Fruit fly (Drosophila melanogaster) S2 (cell line): ENCODE data around the gene CG6333.

Source experiments
- CG8478 ChIP-seq: fragments of >200 bp; optimal IDR thresholded peaks from 2 replicates; lab custom pipeline; 2018
- CTCF ChIP-seq, 2 experiments: fragments of >200 bp; optimal IDR thresholded peaks; 2 replicates each; lab custom pipeline; 2018

Gene CG6333

DNA sequence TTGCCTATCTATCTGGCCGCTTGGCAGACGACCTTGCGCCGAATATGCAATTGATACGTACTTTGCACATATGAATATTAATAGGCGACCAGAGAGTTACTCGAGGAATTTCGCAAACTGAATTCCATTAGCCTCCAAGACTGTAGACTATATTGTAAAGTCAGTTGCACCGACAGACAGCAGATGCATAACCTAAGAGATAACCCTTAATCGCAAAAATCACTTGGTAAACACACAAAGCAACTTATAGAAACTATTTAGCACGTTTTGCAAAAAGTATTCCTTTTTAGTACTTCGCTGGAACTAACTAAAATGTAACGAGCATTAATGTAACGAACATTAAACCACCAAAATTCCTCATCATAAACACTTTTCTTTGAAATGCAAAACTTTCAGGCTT, at the start of gene CG6333:
Gene CG6333, minus strand, starts transcription at position 101 of the 400 bp plus-strand sequence.
- TF ChIP-seq CTCF (optimal IDR thresholded peaks at IDR 0.05; lab: Kevin White, UChicago) = no peak
- no peak for TF ChIP-seq CG8478 (lab: Kevin White, UChicago)

DNA sequence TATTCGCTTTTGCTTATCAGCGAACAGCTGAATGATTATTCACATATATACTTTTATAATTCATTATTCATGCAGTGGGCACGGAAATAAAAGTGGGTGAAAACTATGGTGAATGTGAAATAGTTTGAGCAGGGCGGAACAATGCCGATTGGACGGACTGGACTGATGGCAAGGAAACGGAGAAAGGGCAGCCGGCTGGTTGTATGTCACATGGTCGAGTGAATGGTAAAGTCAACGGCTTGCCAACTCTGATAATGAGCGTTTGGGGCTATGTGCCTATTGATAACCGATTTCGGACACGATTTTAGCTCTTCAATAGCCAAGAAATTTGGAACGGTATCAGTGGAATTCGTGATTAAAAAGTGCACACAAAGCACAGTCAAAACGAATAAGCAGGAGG, 49.7 kb upstream of the CG6333 start:
- no peak for TF ChIP-seq CG8478 (lab: Kevin White, UChicago)
- TF ChIP-seq CTCF (optimal IDR thresholded peaks at IDR 0.05; lab: Kevin White, UChicago) = no peak

dm6 chr3L:17534396-17534795, 48.4 kb upstream of the CG6333 start:
- TF ChIP-seq CG8478 (lab: Kevin White, UChicago) (no peak), CTCF (optimal IDR thresholded peaks at IDR 0.05; lab: Kevin White, UChicago) (no peak)

DNA sequence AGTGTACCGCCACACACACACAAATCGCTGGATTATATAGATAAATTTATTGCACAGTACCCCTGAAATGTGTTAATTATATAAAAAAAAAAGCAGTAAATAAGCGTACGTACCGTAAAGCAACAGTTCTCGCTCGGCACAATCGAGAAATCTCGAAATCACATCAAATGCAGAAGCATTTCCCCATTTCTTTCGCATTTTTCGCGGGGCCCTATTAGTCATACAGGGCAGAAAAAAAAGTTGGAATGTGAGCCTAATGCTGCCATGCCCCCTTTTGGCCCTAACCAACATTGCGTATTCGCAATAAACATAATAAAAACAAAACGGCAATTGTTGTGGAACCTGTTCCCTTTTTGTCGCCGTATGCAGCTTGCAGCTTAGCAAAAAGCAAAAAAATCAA, 47.7 kb upstream of the CG6333 start:
- TF ChIP-seq CTCF (optimal IDR thresholded peaks at IDR 0.05; lab: Kevin White, UChicago) (no peak), CG8478 (lab: Kevin White, UChicago) (no peak)

- TF ChIP-seq CG8478 (lab: Kevin White, UChicago) (no peak), CTCF (optimal IDR thresholded peaks at IDR 0.05; lab: Kevin White, UChicago) (no peak)
Observed at dm6 chr3L:17532898-17533700, 47.1 kb upstream of the CG6333 start.

dm6 chr3L:17532197-17532596, 46.2 kb upstream of the CG6333 start:
- no peak for TF ChIP-seq CTCF (optimal IDR thresholded peaks at IDR 0.05; lab: Kevin White, UChicago)
- TF ChIP-seq CG8478 (lab: Kevin White, UChicago) = no peak

DNA sequence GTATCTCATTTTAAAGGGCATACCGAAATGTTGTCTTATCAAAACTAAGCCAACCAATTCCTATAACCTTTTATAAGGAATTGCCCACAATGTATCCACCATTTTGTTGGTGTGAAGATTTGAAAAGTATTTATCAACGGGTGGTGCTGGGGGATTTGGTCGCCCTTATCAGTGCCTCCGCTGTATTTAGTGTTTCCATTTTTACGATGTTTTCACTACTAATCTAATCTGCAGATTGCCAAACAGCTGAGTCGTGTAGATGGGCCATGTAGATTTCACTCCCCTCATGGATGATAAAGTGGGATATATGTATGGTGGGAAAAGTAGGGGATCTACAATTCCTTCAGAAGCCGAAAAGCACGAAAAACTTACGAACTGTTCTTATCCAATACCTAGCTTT, 45.4 kb upstream of the CG6333 start:
- TF ChIP-seq CTCF (optimal IDR thresholded peaks at IDR 0.05; lab: Kevin White, UChicago) (no peak), CG8478 (lab: Kevin White, UChicago) (no peak)

DNA sequence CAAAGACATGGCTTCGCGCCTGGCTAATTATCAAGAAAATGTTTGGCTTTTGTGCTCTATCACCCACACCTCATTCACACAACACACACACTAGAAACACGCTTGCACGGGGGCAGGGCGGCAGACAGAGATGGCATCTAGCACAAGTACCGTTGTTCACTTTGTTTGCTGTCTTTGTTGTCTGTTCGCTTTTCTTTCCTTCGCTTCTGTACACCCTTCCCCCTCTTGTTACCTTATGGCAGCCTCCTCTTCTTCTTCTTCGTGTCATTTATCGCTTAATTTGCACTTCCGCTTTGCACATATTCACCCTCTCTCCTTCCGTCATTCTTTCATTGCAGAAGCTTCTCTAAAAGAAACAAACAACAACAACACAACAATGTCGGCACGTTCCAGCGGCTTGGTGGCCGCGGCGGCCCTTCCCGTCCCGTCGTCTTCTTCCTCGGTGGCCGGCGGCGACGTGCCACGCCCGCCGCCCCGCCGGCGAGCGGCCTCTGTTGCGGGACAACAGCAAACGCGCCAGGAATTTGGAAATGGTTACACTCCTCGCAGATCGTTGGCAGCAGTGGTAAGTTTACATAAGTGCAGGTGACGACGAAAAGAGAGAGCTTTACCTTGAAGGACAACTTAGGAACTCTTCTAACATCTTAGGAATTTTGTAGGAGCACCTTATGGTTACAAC, 44.6 kb upstream of the CG6333 start:
- TF ChIP-seq CTCF (optimal IDR thresholded peaks at IDR 0.05; lab: Kevin White, UChicago) (no peak), CG8478 (lab: Kevin White, UChicago) (no peak)

- TF ChIP-seq CTCF (optimal IDR thresholded peaks at IDR 0.05; lab: Kevin White, UChicago) (no peak), CG8478 (lab: Kevin White, UChicago) (no peak)
Observed at dm6 chr3L:17529511-17530194, 43.6 kb upstream of the CG6333 start, which contains the start of the genes Edc3 and Nedd4. TSS of gene Edc3 (minus strand) at chr3L:17529861. TSS of gene Nedd4 (plus strand) at chr3L:17530081.

DNA sequence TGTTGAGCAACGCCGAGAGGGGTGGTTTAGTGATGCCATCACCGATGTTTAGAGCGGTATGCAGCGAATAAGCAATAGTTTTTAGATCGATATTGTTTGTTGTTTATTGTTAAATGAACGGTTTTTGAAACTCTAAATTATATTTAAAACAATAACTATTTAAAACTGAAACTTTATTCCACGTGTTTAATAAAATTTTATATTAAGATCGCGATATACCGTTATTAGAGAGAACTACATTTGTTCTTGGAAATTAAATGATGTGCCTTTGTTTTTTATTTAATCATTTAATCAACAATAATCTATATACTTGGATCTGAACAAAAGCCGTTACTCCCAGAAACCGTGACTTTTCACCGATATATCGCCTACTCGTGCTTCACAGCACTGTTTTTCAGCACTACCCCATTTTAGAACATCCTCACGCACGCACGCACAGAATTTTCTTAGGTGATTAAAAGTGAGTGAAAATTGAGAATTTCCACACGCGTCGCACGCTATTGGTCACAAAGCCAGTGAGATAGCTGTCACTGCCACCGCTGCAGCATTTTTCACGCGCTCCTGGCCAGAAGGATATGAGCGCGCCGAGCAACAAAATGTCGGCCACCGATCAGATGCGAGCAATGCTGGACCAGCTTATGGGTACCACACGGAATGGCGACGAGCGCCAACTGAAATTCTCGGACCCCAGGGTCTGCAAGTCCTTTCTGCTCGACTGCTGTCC, 28.0 kb upstream of the CG6333 start, which contains the start of the genes U4-U6-60K and CG7564:
Gene U4-U6-60K, minus strand, starts transcription at position 20 of the 724 bp plus-strand sequence.
Gene CG7564, plus strand, starts transcription at position 406 of the 724 bp plus-strand sequence.
- no peak for TF ChIP-seq CG8478 (lab: Kevin White, UChicago)

- TF ChIP-seq CG8478 (lab: Kevin White, UChicago) = no peak
- TF ChIP-seq CTCF (optimal IDR thresholded peaks at IDR 0.05; lab: Kevin White, UChicago) = no peak
Observed at dm6 chr3L:17513492-17513891, 27.5 kb upstream of the CG6333 start.

DNA sequence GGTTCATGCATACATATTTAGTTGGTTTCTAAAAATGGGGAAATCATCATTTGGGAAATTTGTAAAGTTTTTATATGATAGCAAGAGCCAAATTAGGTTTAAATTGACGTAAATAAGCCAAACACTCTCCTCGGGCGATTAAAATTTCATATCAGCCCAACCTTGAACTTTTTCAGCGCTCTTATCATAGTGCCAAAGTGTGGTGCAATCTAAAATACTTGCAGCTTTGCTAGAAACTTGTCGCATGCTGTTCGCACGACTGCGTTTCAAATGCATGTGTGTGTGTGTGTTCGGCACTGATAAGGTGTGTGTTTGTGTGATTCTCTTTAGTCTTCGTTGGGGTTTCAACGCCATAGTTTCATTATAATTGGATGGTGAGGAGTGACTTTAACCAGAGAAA, 20.8 kb upstream of the CG6333 start:
- TF ChIP-seq CG8478 (lab: Kevin White, UChicago) = no peak
- no peak for TF ChIP-seq CTCF (optimal IDR thresholded peaks at IDR 0.05; lab: Kevin White, UChicago)

DNA sequence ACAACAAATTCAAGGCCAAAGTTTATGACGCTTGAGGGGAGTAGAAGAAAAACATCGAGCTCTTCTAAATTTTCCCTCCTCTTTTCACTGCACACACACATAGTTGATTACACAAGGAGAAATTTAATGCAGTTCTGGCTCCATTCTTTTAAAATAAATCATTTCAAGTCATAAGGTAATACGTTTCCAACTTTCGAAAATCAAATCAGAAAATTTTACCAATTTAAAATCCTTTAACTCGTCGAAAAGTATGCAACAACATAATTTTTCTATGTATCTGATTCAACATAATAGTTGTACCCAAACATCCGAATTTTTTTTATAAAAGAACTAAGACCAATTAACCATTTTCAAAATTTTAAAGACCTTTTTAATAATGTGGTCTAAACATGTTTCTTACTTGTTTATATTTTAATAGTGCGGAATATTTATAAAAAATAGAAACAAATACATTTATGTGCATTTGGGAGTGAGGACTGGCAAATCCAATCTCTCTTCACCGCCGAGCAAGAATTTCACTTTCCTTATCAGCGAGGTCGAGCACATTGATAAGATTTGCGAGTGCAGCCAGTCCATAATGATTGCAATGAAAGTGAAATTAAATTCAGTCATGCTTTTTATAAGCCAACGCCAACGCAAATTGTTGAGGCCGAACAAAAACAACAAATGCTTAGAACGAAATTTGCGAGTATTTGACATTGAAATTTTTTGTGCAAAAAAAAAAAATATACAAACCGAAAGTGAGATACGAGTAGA, 20.2 kb upstream of the CG6333 start:
- TF ChIP-seq CTCF (optimal IDR thresholded peaks at IDR 0.05; lab: Kevin White, UChicago) (no peak), CG8478 (lab: Kevin White, UChicago) (no peak)
